Worm (Caenorhabditis elegans) whole organism, midembryonic: ENCODE results near the gene ubc-8.
A peak's percentile ranks its signal among the peaks of the same experiment; 100 is the strongest.

Source experiments
- T22C8.4 ChIP-seq: fragments of 200-800 bp; sonication (Bioruptor generic); IDR thresholded peaks from 2 replicates; pipeline ENCODE4 v1.3.6; 2022; ENCODE audit warnings: missing genetic modification characterization, missing compliant biosample characterization
- cog-1 ChIP-seq: sonication (generic microtip); optimal IDR thresholded peaks from 2 replicates; lab custom pipeline; 2016; ENCODE audit warnings: missing genetic modification characterization, missing compliant biosample characterization
- flt-1 ChIP-seq: fragments of 200-800 bp; sonication (Bioruptor generic); IDR thresholded peaks from 2 replicates; pipeline ENCODE4 v1.3.6; 2022; ENCODE audit warnings: missing genetic modification characterization, missing compliant biosample characterization
- klf-2 ChIP-seq: fragments of 200-800 bp; sonication (Bioruptor generic); conservative IDR thresholded peaks from 2 replicates; pipeline ENCODE4 v1.3.6; 2022; ENCODE audit warnings: missing genetic modification reagents, missing genetic modification characterization, missing compliant biosample characterization
- med-1 ChIP-seq: sonication (generic microtip); optimal IDR thresholded peaks from 2 replicates; lab custom pipeline; 2017; ENCODE audit warnings: missing genetic modification characterization, mild to moderate bottlenecking, missing compliant biosample characterization, antibody characterized with exemption, missing genetic modification reagents; ENCODE audit not compliant: insufficient read depth
- ref-1 ChIP-seq: fragments of 200-800 bp; sonication (Bioruptor generic); conservative IDR thresholded peaks from 2 replicates; pipeline ENCODE4 v1.3.6; 2022; ENCODE audit warnings: missing genetic modification reagents, missing genetic modification characterization, missing compliant biosample characterization
- tab-1 ChIP-seq: fragments of 200-800 bp; sonication (Bioruptor generic); IDR thresholded peaks from 2 replicates; pipeline ENCODE4 v1.3.6; 2022; ENCODE audit warnings: missing genetic modification characterization, missing compliant biosample characterization
- ztf-23 ChIP-seq: fragments of 200-800 bp; sonication (Bioruptor generic); IDR thresholded peaks from 2 replicates; pipeline ENCODE4 v1.3.6; 2022; ENCODE audit warnings: missing genetic modification reagents, missing genetic modification characterization, missing compliant biosample characterization
- ztf-29 ChIP-seq: fragments of 200-800 bp; sonication (Bioruptor generic); IDR thresholded peaks from 2 replicates; pipeline ENCODE4 v1.3.6; 2022; ENCODE audit warnings: missing genetic modification reagents, missing genetic modification characterization, missing compliant biosample characterization

The ubc-8 gene

DNA sequence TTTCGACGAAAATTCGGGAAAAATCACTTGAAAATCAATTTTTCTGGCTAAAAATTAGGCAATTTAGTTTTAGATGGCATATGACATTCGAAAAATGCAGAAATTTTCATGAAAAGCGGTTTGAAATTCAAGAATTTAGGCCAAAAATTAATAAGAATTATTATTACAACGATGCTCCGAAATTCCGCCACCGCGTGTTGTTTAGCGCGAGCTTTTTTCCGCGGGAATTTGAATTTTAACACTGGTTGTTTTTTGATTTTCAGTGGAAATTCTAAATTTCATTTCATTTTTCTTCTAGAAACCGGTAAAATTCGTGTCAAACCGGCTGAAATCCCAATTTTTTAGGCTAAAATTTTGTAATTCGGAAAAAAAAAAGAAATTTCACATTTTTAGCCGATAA lies 36.4 kb downstream of the ubc-8 start:
- TF ChIP-seq tab-1 (GFP tag; lab: Robert Waterston, UW), result no peak
- TF ChIP-seq T22C8.4 (GFP tag; lab: Robert Waterston, UW), result no peak
- TF ChIP-seq ref-1 (GFP tag; lab: Robert Waterston, UW), result no peak
- no peak for TF ChIP-seq ztf-29 (GFP tag; lab: Robert Waterston, UW)
- TF ChIP-seq flt-1 (GFP tag; lab: Robert Waterston, UW), result no peak
- TF ChIP-seq med-1 (GFP tag; lab: Kevin White, UChicago), result no peak
- TF ChIP-seq cog-1 (tag; lab: Kevin White, UChicago), result no peak
- TF ChIP-seq klf-2 (GFP tag; lab: Robert Waterston, UW), result no peak
- no peak for TF ChIP-seq ztf-23 (GFP tag; lab: Robert Waterston, UW)

DNA sequence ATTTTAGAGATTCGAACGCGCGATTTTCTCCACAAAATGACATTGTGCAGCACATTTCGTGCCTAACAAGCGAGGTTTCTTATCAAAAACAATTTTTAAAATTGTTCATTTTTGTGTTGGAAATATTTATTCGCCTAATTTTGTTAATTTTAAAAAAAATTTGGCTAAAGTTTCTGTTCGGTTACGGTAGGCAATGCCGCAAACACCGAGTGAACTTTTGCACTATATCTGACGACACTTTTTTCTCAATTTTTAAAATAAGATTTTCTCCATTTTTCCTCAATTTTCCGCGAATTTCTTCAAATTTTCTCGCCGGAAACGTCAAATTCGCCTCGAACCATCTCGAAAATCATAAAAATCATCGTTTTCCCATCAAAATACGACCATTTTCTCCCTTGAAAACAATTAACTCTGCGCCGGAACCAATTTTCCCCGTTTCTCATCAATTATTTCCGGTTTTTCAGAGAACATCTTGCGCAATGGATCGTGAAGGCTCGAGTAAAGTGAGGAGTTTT lies 40.4 kb downstream of the ubc-8 start, which contains the start of gene Y69A2AR.1:
Gene Y69A2AR.1 (plus strand): TSS at position 465 of the 515 bp plus-strand sequence.
- TF ChIP-seq flt-1 (GFP tag; lab: Robert Waterston, UW), result no peak
- no peak for TF ChIP-seq ztf-23 (GFP tag; lab: Robert Waterston, UW)
- no peak for TF ChIP-seq T22C8.4 (GFP tag; lab: Robert Waterston, UW)
- no peak for TF ChIP-seq tab-1 (GFP tag; lab: Robert Waterston, UW)
- TF ChIP-seq klf-2 (GFP tag; lab: Robert Waterston, UW), result no peak
- TF ChIP-seq cog-1 (tag; lab: Kevin White, UChicago), result no peak
- TF ChIP-seq med-1 (GFP tag; lab: Kevin White, UChicago), result no peak
- TF ChIP-seq ref-1 (GFP tag; lab: Robert Waterston, UW), result no peak
- no peak for TF ChIP-seq ztf-29 (GFP tag; lab: Robert Waterston, UW)

DNA sequence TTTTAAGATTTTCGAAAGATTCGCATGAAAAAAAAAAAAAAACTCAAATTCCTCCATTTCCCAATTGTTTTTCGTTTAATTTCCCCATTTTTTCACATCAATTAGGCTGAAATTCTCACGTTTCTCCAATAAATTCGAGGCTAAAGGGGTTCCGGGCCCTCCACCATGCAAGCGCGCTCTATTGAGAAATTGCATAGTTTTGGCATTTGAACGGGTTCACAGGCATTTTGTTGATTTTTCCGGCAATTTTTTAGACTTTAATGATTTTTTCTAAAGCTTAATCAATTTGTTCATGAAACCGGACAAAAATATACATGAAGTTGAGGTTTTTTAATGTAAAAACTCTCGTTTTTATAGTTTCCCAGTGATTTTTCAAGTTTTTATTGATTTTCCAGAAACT lies 40.9 kb downstream of the ubc-8 start:
- TF ChIP-seq ztf-29 (GFP tag; lab: Robert Waterston, UW) (no peak), ztf-23 (GFP tag; lab: Robert Waterston, UW) (peak; percentile 42; the same call in 1 of the 2 replicates)

DNA sequence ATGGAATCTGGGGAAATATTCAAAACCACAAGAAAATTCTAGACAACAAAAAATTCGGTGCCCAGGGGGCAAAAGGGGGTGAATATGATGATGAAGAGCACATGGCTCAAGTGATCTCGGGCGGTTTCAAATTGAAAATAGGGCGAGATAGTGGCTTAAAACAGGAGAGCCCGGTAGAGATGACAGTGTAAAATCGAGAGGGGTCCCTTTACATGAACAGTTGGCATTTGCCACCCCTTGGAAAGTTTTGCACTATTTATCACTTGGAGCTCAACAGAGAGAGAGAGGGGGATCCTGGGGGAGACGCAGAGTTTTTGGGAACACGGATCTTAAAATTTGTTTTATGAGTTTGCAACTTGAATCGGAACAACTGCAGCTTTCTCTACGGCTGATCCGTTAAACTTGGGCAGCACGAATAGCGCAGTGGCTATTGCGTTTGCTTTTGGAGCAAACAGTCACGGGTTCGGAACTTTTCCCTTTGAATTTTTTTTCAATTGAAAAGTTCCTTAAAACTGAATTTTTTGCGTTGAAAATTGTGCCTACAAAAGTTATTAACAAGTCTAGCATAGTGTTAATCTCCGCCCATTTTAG lies 41.6 kb downstream of the ubc-8 start:
- TF ChIP-seq T22C8.4 (GFP tag; lab: Robert Waterston, UW), result no peak
- TF ChIP-seq tab-1 (GFP tag; lab: Robert Waterston, UW), result no peak
- no peak for TF ChIP-seq ztf-23 (GFP tag; lab: Robert Waterston, UW)
- no peak for TF ChIP-seq ztf-29 (GFP tag; lab: Robert Waterston, UW)
- TF ChIP-seq cog-1 (tag; lab: Kevin White, UChicago), result no peak
- no peak for TF ChIP-seq flt-1 (GFP tag; lab: Robert Waterston, UW)
- TF ChIP-seq klf-2 (GFP tag; lab: Robert Waterston, UW), result no peak

DNA sequence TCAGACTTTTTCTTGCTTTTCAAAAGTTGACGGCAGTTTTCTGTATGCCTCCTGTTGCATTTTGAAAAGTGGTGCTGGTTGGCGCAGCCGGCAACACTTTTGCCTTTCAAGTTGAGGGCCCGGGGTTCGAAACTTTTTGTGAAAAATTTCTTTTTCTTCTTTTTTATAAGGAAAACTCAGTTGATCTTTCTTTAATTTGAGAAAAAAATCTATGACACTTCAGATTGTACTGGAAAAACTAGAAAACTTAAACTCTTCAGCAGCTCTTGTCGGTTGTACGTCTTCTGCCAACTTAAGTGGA lies 42.2 kb downstream of the ubc-8 start:
- TF ChIP-seq T22C8.4 (GFP tag; lab: Robert Waterston, UW) (no peak), ztf-29 (GFP tag; lab: Robert Waterston, UW) (no peak), tab-1 (GFP tag; lab: Robert Waterston, UW) (no peak), ref-1 (GFP tag; lab: Robert Waterston, UW) (no peak), ztf-23 (GFP tag; lab: Robert Waterston, UW) (no peak), cog-1 (tag; lab: Kevin White, UChicago) (no peak), klf-2 (GFP tag; lab: Robert Waterston, UW) (no peak), med-1 (GFP tag; lab: Kevin White, UChicago) (no peak), flt-1 (GFP tag; lab: Robert Waterston, UW) (no peak)

DNA sequence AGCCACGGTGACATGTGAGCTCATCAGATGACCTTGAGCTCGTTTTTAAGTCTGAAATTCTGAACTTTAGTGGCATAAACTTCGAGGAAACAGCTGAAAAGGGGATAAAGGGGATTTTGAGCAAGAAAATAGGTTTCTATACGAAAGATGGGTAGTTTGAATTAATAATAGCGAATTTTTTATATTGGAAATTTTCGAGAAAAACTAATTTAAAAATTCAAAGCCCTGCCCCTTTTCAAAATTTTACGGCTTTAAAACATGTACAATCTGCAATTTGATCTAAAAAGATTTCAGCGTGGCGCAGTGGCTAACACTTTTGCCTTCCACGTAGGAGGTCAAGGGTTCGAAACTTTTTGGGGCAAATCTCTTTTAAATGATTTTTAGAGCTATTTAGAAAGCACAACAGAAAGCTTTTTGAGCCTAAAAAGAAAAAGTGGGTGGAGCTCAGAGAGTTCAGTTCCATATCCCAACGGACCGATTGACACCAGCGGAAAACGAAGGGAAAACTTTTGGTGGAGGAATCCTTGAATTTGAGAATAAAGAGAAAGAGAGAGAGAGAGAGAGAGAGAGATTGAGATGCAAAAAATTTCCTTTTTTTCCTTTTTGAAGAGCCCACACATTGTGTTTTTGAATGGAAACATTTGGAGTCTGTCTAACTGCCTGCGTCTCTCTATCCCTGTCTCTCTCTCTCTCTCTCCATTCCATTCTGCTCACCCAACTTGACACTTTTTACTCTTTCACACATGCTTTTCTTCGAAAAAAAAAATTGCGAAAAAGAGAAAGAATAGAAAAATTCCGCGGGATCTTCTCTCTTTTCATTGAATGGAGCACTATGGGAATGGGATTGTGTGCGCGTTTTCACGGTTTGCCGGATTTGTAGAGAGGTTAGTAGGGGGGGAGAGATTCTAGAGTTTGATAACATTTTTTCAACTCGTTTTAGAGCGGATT lies 42.8 kb downstream of the ubc-8 start, which contains the start of gene Y69A2AR.31:
Gene Y69A2AR.31 (minus strand): TSS at position 51 of the 948 bp plus-strand sequence.
- TF ChIP-seq cog-1 (tag; lab: Kevin White, UChicago) (no peak), klf-2 (GFP tag; lab: Robert Waterston, UW) (no peak), tab-1 (GFP tag; lab: Robert Waterston, UW) (no peak), ztf-23 (GFP tag; lab: Robert Waterston, UW) (no peak), med-1 (GFP tag; lab: Kevin White, UChicago) (no peak), ref-1 (GFP tag; lab: Robert Waterston, UW) (no peak), T22C8.4 (GFP tag; lab: Robert Waterston, UW) (no peak), ztf-29 (GFP tag; lab: Robert Waterston, UW) (no peak), flt-1 (GFP tag; lab: Robert Waterston, UW) (no peak)

DNA sequence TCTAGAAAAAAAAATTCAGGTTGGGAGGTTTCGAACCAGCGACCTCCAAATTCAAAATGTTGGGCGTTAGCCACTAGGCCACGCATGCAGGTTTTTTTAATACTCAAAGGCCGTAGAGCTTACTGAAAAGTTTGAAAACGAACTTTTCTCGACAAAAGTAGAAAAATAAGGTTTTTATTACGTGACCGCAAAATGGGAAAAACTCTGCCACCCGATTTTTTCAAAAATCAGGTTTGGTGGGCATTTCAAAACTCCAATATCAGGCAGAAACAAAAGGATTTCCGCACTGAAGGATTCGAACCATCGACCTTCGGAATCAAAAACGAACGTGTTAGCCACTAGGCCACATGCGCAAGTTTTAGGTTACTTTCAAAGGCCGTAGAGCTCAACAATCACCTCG lies 48.3 kb downstream of the ubc-8 start:
- TF ChIP-seq med-1 (GFP tag; lab: Kevin White, UChicago), result no peak
- no peak for TF ChIP-seq ztf-23 (GFP tag; lab: Robert Waterston, UW)
- no peak for TF ChIP-seq flt-1 (GFP tag; lab: Robert Waterston, UW)
- TF ChIP-seq T22C8.4 (GFP tag; lab: Robert Waterston, UW), result no peak
- TF ChIP-seq klf-2 (GFP tag; lab: Robert Waterston, UW), result no peak
- TF ChIP-seq tab-1 (GFP tag; lab: Robert Waterston, UW), result no peak
- TF ChIP-seq cog-1 (tag; lab: Kevin White, UChicago), result no peak
- TF ChIP-seq ref-1 (GFP tag; lab: Robert Waterston, UW), result no peak
- TF ChIP-seq ztf-29 (GFP tag; lab: Robert Waterston, UW), result no peak

DNA sequence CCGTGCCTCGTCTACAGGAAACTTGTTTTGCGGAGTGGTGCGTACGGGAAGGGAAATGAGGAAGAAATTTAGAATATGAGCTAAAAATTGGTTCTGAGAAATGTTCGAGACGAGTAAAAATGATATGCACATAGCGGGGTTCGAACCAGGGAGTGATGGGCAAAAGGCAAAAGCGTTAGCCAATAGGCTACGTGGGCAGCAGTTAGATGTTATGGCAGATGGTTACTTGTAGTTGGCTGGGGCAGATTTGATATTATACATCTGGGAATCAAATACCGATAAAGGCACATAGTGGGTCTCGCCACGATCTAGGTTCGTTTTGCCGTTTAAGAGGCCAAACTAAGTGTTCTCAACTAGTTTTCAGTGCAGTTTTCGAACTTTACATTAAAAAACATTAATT lies 49.7 kb downstream of the ubc-8 start:
- TF ChIP-seq ztf-23 (GFP tag; lab: Robert Waterston, UW) (no peak), med-1 (GFP tag; lab: Kevin White, UChicago) (no peak), ztf-29 (GFP tag; lab: Robert Waterston, UW) (no peak), T22C8.4 (GFP tag; lab: Robert Waterston, UW) (no peak), cog-1 (tag; lab: Kevin White, UChicago) (no peak), ref-1 (GFP tag; lab: Robert Waterston, UW) (no peak), tab-1 (GFP tag; lab: Robert Waterston, UW) (peak; percentile 45; the same call in 1 of the 2 replicates), klf-2 (GFP tag; lab: Robert Waterston, UW) (no peak), flt-1 (GFP tag; lab: Robert Waterston, UW) (peak; percentile 78)
